Worm (Caenorhabditis elegans): Measurements from ENCODE around the gene mnk-1.

Gene mnk-1

DNA sequence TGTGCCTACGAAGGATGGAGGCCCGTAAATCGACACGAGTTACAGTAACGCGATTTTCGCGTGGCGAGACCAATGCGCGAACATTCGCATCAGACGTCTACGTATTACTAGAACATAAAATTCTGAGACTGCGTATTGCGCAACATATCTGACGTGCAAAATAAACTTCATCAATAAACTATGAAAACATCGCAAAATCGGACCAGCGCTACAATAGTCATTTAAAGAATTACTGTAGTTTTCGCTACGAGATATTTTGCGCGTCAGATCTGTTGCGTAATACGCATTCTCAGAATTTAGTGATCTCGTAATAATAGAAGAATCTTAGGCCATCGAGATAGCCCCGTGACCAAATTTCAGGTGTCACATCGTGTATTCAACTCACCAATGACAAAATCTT is 39.5 kb upstream of the mnk-1 start:
- TF ChIP-seq ceh-82 (tag; optimal IDR thresholded peaks at IDR 0.05) (no peak), tlp-1 (tag; optimal IDR thresholded peaks at IDR 0.05) (no peak), ztf-11 (tag; optimal IDR thresholded peaks at IDR 0.05) (no peak), ceh-63 (GFP tag; optimal IDR thresholded peaks at IDR 0.05) (no peak), C34B4.2 (tag; optimal IDR thresholded peaks at IDR 0.05) (no peak)

DNA sequence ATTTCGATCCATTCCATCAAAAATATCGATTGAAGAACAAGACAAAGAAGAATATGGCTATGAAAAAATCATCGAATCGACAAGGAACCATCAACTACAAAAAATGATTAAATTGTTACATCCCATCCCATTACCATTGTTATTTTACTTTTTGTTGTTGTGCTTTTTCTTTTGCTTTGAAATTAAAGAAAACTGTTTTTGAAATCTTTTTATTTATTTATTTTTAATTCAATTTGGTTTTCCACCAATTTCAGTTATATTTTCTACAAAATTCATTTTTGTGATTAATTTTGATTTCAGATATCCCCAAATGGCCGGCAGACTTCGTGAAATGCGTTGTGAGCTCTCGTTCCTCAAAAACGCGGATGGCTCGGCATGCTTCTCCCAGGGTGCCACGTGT is 37.6 kb upstream of the mnk-1 start, which contains the start of gene crn-5:
TSS of gene crn-5 (plus strand) at position 301 of the 400 bp plus-strand sequence.
- no peak for TF ChIP-seq lin-14 (GFP tag; optimal IDR thresholded peaks at IDR 0.05)
- TF ChIP-seq sptf-1 (tag; optimal IDR thresholded peaks at IDR 0.05): no peak
- TF ChIP-seq F16B12.6 (tag; optimal IDR thresholded peaks at IDR 0.05): no peak
- TF ChIP-seq nhr-11 (tag; optimal IDR thresholded peaks at IDR 0.05): no peak
- TF ChIP-seq skn-1 (tag; optimal IDR thresholded peaks at IDR 0.05): no peak
- TF ChIP-seq xbp-1 (tag; optimal IDR thresholded peaks at IDR 0.05): no peak
- no peak for TF ChIP-seq mef-2 (tag; optimal IDR thresholded peaks at IDR 0.05)
- TF ChIP-seq efl-1 (optimal IDR thresholded peaks at IDR 0.05): no peak
- no peak for TF ChIP-seq efl-1 (GFP tag; optimal IDR thresholded peaks at IDR 0.05 in 1 of 2)

DNA sequence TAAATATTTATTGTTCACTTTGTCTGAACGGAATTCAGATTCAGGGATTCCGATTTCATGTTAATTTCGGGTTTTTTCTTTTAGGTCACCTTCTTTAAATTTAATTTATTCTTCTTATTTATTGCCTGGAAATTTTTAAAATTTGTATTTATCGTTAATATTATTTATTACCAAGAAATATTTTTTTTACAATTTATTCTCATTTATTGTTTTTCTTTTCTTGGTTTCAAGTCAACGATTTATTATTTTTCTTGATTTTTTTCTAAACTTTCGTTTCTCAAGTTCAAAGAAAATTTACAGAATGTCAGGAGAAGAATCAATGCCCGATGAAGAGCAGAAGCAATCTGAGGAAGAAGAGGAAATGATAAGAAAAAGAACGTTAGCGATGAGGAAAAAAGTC is 32.9 kb upstream of the mnk-1 start, which contains the start of gene crn-3:
TSS of gene crn-3 (plus strand) at position 301 of the 400 bp plus-strand sequence.
- TF ChIP-seq nhr-47 (tag; optimal IDR thresholded peaks at IDR 0.05): no peak
- no peak for TF ChIP-seq lin-13 (GFP tag; optimal IDR thresholded peaks at IDR 0.05)
- TF ChIP-seq mep-1 (tag; optimal IDR thresholded peaks at IDR 0.05): no peak
- TF ChIP-seq sup-37 (GFP tag; optimal IDR thresholded peaks at IDR 0.05): no peak

DNA sequence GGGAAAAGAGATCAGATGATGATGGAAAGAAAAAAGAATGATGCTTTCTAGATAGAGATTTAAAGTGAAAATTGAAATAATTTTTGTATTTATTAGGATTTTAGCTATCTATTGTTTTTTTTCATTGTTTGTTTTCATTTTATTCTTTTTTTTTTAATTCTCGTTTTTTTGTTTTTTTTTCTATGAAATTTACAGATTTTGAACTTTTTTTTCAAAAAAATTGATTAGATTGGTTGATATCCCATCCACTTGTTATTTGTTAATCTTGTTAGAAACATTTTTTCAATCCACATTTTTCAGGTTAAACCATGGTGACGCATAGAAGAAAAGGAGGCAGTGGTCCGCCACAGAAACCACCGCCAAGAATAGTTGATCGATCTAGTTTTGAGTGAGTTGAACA is 29.2 kb upstream of the mnk-1 start, which contains the start of gene algn-9:
TSS of gene algn-9 (plus strand) at position 301 of the 400 bp plus-strand sequence.
- TF ChIP-seq unc-130 (tag; optimal IDR thresholded peaks at IDR 0.05) (no peak), lin-35 (GFP tag; optimal IDR thresholded peaks at IDR 0.05) (no peak), snpc-4 (tag; optimal IDR thresholded peaks at IDR 0.05) (no peak), lin-15B (tag; optimal IDR thresholded peaks at IDR 0.05) (no peak), ceh-82 (tag; optimal IDR thresholded peaks at IDR 0.05) (no peak), efl-3 (GFP tag; optimal IDR thresholded peaks at IDR 0.05) (no peak), unc-62 (GFP tag; optimal IDR thresholded peaks at IDR 0.05) (no peak), alr-1 (tag; optimal IDR thresholded peaks at IDR 0.05; ENCODE audit: borderline replicate concordance) (no peak), elt-2 (tag; optimal IDR thresholded peaks at IDR 0.05) (no peak), C04F5.9 (tag; optimal IDR thresholded peaks at IDR 0.05) (no peak), nhr-20 (tag; optimal IDR thresholded peaks at IDR 0.05) (no peak), zag-1 (tag; optimal IDR thresholded peaks at IDR 0.05) (no peak), nhr-19 (GFP tag; conservative IDR thresholded peaks at IDR 0.05) (no peak), ceh-8 (GFP tag; optimal IDR thresholded peaks at IDR 0.05) (no peak)

DNA sequence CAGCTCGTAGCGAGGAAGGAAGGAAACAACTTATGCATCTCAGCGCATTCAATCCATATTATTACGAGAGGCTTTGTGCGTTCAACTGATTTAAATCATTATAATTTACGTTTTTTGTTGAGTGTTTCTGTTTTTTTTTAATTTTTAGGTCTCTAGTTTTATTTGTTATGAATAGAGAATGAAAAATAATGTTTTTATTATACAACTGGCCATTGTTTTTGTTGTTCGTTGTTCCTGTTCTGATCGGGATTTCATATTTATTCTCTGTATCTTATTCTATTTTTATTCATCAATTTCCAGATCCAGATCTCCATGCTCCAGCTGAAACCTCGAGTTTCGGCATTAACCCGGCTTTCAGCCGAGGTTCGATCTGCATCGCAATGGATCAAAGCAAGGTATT is 27.5 kb upstream of the mnk-1 start, which contains the start of gene mrps-22:
TSS of gene mrps-22 (plus strand) at position 301 of the 400 bp plus-strand sequence.
- TF ChIP-seq nhr-90 (tag; optimal IDR thresholded peaks at IDR 0.05; ENCODE audit: poor library complexity) (no peak), pax-3 (tag; optimal IDR thresholded peaks at IDR 0.05) (no peak), nhr-77 (tag; optimal IDR thresholded peaks at IDR 0.05) (no peak), lin-39 (tag; optimal IDR thresholded peaks at IDR 0.05) (no peak), ztf-4 (tag; optimal IDR thresholded peaks at IDR 0.05) (no peak), snu-23 (GFP tag; optimal IDR thresholded peaks at IDR 0.05) (no peak), C34B4.2 (tag; optimal IDR thresholded peaks at IDR 0.05) (no peak), alr-1 (tag; optimal IDR thresholded peaks at IDR 0.05; ENCODE audit: borderline replicate concordance) (no peak), nhr-76 (tag; optimal IDR thresholded peaks at IDR 0.05) (no peak), nhr-47 (tag; optimal IDR thresholded peaks at IDR 0.05) (no peak), C04F5.9 (tag; optimal IDR thresholded peaks at IDR 0.05) (no peak), aly-2 (tag; optimal IDR thresholded peaks at IDR 0.05) (no peak), ceh-82 (tag; optimal IDR thresholded peaks at IDR 0.05) (no peak), nhr-84 (tag; optimal IDR thresholded peaks at IDR 0.05) (no peak), mab-9 (GFP tag; IDR thresholded peaks at IDR 0.05) (no peak), skn-1 (tag; optimal IDR thresholded peaks at IDR 0.05) (no peak), snpc-4 (tag; optimal IDR thresholded peaks at IDR 0.05) (no peak), ces-1 (GFP tag; optimal IDR thresholded peaks at IDR 0.05) (no peak), ztf-11 (tag; optimal IDR thresholded peaks at IDR 0.05) (no peak)
